Fruit fly (Drosophila melanogaster) whole organism, pupa: ENCODE measurements around the gene Ag5r.

Experiments used
- CG10348 ChIP-seq: fragments of 200-800 bp; sonication (Bioruptor generic); IDR thresholded peaks from 2 replicates; pipeline ENCODE4 v1.3.6; 2022; ENCODE audit warnings: missing biosample characterization, missing genetic modification characterization
- CG14655 ChIP-seq: fragments of 200-800 bp; sonication (Bioruptor generic); optimal IDR thresholded peaks from 3 replicates; lab custom pipeline; 2017; ENCODE audit warnings: mild to moderate bottlenecking, missing biosample characterization, missing genetic modification reagents, missing genetic modification characterization
- CG15710 ChIP-seq: fragments of 200-800 bp; sonication (Bioruptor generic); optimal IDR thresholded peaks from 2 replicates; lab custom pipeline; 2018; ENCODE audit warnings: missing biosample characterization, mild to moderate bottlenecking, missing genetic modification characterization, moderate library complexity
- CG17806 ChIP-seq: fragments of 200-800 bp; sonication (Bioruptor generic); optimal IDR thresholded peaks from 2 replicates; lab custom pipeline; 2018; ENCODE audit warnings: missing biosample characterization, mild to moderate bottlenecking, missing genetic modification characterization, moderate library complexity
- CG32121 ChIP-seq: fragments of 200-800 bp; sonication (Bioruptor generic); IDR thresholded peaks from 2 replicates; pipeline ENCODE4 v1.3.6; 2022; ENCODE audit warnings: missing biosample characterization, missing genetic modification characterization
- CG4496 ChIP-seq: fragments of 200-800 bp; sonication (Bioruptor generic); IDR thresholded peaks from 3 replicates; pipeline ENCODE4 v1.3.6; 2022; ENCODE audit warnings: missing biosample characterization, missing genetic modification characterization
- CG9948 ChIP-seq: fragments of 200-800 bp; sonication (Bioruptor generic); optimal IDR thresholded peaks from 2 replicates; lab custom pipeline; 2018; ENCODE audit warnings: missing biosample characterization, mild to moderate bottlenecking, missing genetic modification characterization, moderate library complexity
- D1 ChIP-seq: fragments of 200-800 bp; sonication (Bioruptor generic); optimal IDR thresholded peaks from 2 replicates; lab custom pipeline; 2018; ENCODE audit warnings: missing biosample characterization, mild to moderate bottlenecking, missing genetic modification characterization, moderate library complexity
- EcR ChIP-seq: fragments of 200-800 bp; sonication (Bioruptor generic); optimal IDR thresholded peaks from 3 replicates; lab custom pipeline; 2019; ENCODE audit warnings: missing biosample characterization, missing genetic modification characterization, mild to moderate bottlenecking, moderate library complexity, missing genetic modification reagents
- Ets98B ChIP-seq: fragments of 200-800 bp; sonication (Bioruptor generic); IDR thresholded peaks from 2 replicates; pipeline ENCODE4 v1.3.6; 2022; ENCODE audit warnings: missing biosample characterization, missing genetic modification characterization
- Pif1A ChIP-seq: fragments of 200-800 bp; sonication (Bioruptor generic); optimal IDR thresholded peaks from 3 replicates; lab custom pipeline; 2016; ENCODE audit warnings: missing biosample characterization, missing genetic modification characterization
- Snoo ChIP-seq: fragments of 200-800 bp; sonication (Bioruptor generic); optimal IDR thresholded peaks from 3 replicates; lab custom pipeline; 2017; ENCODE audit warnings: missing biosample characterization, mild to moderate bottlenecking, missing genetic modification characterization, inconsistent platforms
- fd96Ca ChIP-seq: fragments of 200-800 bp; sonication (Bioruptor generic); IDR thresholded peaks from 3 replicates; pipeline ENCODE4 v1.3.6; 2022; ENCODE audit warnings: missing biosample characterization, missing genetic modification characterization
- gl ChIP-seq: fragments of 200-800 bp; sonication (Bioruptor generic); optimal IDR thresholded peaks from 2 replicates; lab custom pipeline; 2018; ENCODE audit warnings: missing biosample characterization, mild to moderate bottlenecking, missing genetic modification characterization

DNA sequence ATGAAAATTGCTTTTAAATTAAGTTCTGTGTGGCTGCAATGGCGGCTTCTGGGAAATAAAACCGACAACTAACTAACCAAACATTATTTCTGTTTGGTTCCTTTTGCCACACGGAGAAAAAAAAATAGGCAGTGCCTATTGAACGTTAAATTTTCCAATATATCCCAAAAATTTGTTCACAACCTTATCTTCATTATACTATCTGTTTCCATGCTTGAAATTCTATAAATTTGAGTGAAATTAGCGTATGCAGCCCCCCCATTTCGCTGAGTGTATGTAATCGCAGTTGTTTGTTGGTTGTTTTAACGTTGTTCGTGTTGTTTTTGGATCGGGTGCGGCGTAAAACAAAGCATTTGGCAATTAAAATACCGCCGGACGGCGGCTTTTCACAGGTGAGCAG is 47.9 kb downstream of the Ag5r start:
- no peak for TF ChIP-seq CG10348 (GFP tag; lab: Robert Waterston, UW)
- no peak for TF ChIP-seq EcR (GFP tag; lab: Kevin White, UChicago)
- peak; percentile 40; the same call in 1 of the 2 replicates for TF ChIP-seq Ets98B (GFP tag; lab: Robert Waterston, UW)
- TF ChIP-seq CG14655, result peak; percentile 50
- no peak for TF ChIP-seq Snoo (tag; lab: Kevin White, UChicago)
- TF ChIP-seq Pif1A (GFP tag; lab: Kevin White, UChicago), result no peak
- TF ChIP-seq CG4496 (GFP tag; lab: Robert Waterston, UW), result no peak
- 0 out of 3 replicates have a peak, but pooled peaks have one; percentile 10 for TF ChIP-seq fd96Ca
- no peak for TF ChIP-seq gl
- TF ChIP-seq CG9948 (tag; lab: Kevin White, UChicago), result peak; percentile 16
- TF ChIP-seq CG17806 (tag; lab: Kevin White, UChicago), result peak; percentile 22
- no peak for TF ChIP-seq D1 (tag; lab: Kevin White, UChicago)
- no peak for TF ChIP-seq CG15710 (tag; lab: Kevin White, UChicago)
- TF ChIP-seq CG32121 (GFP tag; lab: Robert Waterston, UW), result no peak
